Fruit fly (Drosophila melanogaster) S2 (cell line): ENCODE measurements around the gene wisp.

Experiments used
- CG8478 ChIP-seq: fragments of >200 bp; optimal IDR thresholded peaks from 2 replicates; lab custom pipeline; 2018
- CTCF ChIP-seq, 2 experiments: fragments of >200 bp; optimal IDR thresholded peaks; 2 replicates each; lab custom pipeline; 2018

dm6 chrX:11881686-11882085 lies 12.1 kb upstream of the wisp start:
- TF ChIP-seq CTCF (optimal IDR thresholded peaks at IDR 0.05; lab: Kevin White, UChicago) (no peak), CG8478 (lab: Kevin White, UChicago) (no peak)
